Fruit fly (Drosophila melanogaster): Measurements from ENCODE around the gene ppan.

Gene ppan

DNA sequence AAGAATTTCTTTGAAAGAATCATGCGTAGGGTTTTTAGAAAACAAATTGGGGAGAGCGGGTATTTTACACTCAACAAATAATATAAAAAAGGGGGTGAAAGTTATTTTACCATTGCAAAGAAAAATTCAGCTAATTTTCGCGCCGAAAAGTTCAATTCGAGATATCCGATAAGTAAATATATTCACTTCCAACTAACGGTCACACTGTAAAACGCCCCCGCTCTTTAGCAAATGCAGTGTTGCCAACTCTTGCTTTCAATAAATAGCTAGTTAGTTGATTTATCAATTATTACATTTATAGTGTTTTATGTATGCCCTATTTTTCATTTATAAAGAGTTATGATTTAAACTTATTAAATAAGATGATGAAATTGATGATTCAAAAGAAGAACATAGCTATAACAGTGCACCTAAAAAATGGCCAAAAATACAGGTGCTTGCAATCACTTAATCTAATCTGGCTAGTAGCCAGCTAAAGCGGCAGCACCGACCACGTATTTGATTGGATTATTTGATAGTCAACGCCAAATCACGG lies 22.2 kb downstream of the ppan start, which contains the start of gene meigo (continued):
- TF ChIP-seq Doc3 (GFP tag; IDR thresholded peaks at IDR 0.05; ENCODE audit: partially characterized antibody) (no peak), Med (GFP tag) (peak; percentile 91), zfh2 (GFP tag; optimal IDR thresholded peaks at IDR 0.05) (peak; percentile 69), grau (tag; optimal IDR thresholded peaks at IDR 0.05) (peak; percentile 80), pzg (GFP tag; optimal IDR thresholded peaks at IDR 0.05) (peak; percentile 83), Adf1 (GFP tag; IDR thresholded peaks at IDR 0.05) (peak; percentile 46; the same call in 1 of the 2 replicates), CG7963 (GFP tag; IDR thresholded peaks at IDR 0.05; ENCODE audit: partially characterized antibody) (no peak), CG12391 (tag; optimal IDR thresholded peaks at IDR 0.05) (peak; percentile 86), Dip3 (GFP tag; optimal IDR thresholded peaks at IDR 0.05) (peak; percentile 63), da (GFP tag; optimal IDR thresholded peaks at IDR 0.05) (peak; percentile 38), Oli (tag; optimal IDR thresholded peaks at IDR 0.05) (peak; percentile 53), Trl (optimal IDR thresholded peaks at IDR 0.05) (peak in 1 of 2 experiments; percentile 5), Trl (GFP tag; optimal IDR thresholded peaks at IDR 0.05) (peak; percentile 41), tin (GFP tag; optimal IDR thresholded peaks at IDR 0.05) (peak; percentile 54), sd (tag; optimal IDR thresholded peaks at IDR 0.05) (peak; percentile 77), Aef1 (GFP tag; IDR thresholded peaks at IDR 0.05) (peak; percentile 58), CG8944 (GFP tag; optimal IDR thresholded peaks at IDR 0.05) (peak; percentile 48), her (GFP tag; optimal IDR thresholded peaks at IDR 0.05) (no peak), CG4617 (GFP tag; optimal IDR thresholded peaks at IDR 0.05; ENCODE audit: borderline replicate concordance) (peak; percentile 68), CG10274 (GFP tag; optimal IDR thresholded peaks at IDR 0.05) (peak; percentile 9), CG7271 (tag; optimal IDR thresholded peaks at IDR 0.05) (no peak), dm (GFP tag; optimal IDR thresholded peaks at IDR 0.05) (peak; percentile 32), cato (GFP tag; optimal IDR thresholded peaks at IDR 0.05; ENCODE audit: borderline replicate concordance) (peak; percentile 51), CG7786 (GFP tag; optimal IDR thresholded peaks at IDR 0.05) (peak; percentile 46), HLH3B (GFP tag; IDR thresholded peaks at IDR 0.05) (peak; percentile 47; the same call in 1 of the 2 replicates), prd (optimal IDR thresholded peaks at IDR 0.05) (no peak), prd (GFP tag; IDR thresholded peaks at IDR 0.05) (peak; percentile 72), tna (GFP tag; IDR thresholded peaks at IDR 0.05; ENCODE audit: partially characterized antibody) (no peak), Tbp (GFP tag; optimal IDR thresholded peaks at IDR 0.05) (peak; percentile 52), CG13287 (GFP tag; IDR thresholded peaks at IDR 0.05; ENCODE audit: partially characterized antibody) (0 out of 2 replicates have a peak, but pooled peaks have one; percentile 36), eve (GFP tag; optimal IDR thresholded peaks at IDR 0.05) (no peak), Scr (GFP tag; IDR thresholded peaks at IDR 0.05; ENCODE audit: partially characterized antibody) (0 out of 2 replicates have a peak, but pooled peaks have one; percentile 18), Dad (GFP tag; optimal IDR thresholded peaks at IDR 0.05) (peak; percentile 25), CG6765 (GFP tag; optimal IDR thresholded peaks at IDR 0.05) (no peak), cas (GFP tag; IDR thresholded peaks at IDR 0.05) (0 out of 2 replicates have a peak, but pooled peaks have one; percentile 44), nerfin-1 (tag; optimal IDR thresholded peaks at IDR 0.05) (peak; percentile 74), CG9932 (GFP tag; IDR thresholded peaks at IDR 0.05) (peak; percentile 73), CG1024 (GFP tag; IDR thresholded peaks at IDR 0.05) (no peak), BEAF-32 (GFP tag; optimal IDR thresholded peaks at IDR 0.05) (peak; percentile 59), Bteb2 (GFP tag; optimal IDR thresholded peaks at IDR 0.05) (peak; percentile 35), C15 (GFP tag; IDR thresholded peaks at IDR 0.05) (0 out of 3 replicates have a peak, but pooled peaks have one; percentile 13), CG8281 (tag; optimal IDR thresholded peaks at IDR 0.05) (peak; percentile 30), wdn (GFP tag; IDR thresholded peaks at IDR 0.05) (no peak), Dp (GFP tag; optimal IDR thresholded peaks at IDR 0.05) (peak; percentile 95), CG17385 (GFP tag; optimal IDR thresholded peaks at IDR 0.05) (no peak), CG3065 (GFP tag; optimal IDR thresholded peaks at IDR 0.05) (peak; percentile 54), CG1792 (GFP tag; optimal IDR thresholded peaks at IDR 0.05) (peak; percentile 31), CG4820 (GFP tag; optimal IDR thresholded peaks at IDR 0.05) (peak; percentile 42), Chrac-16 (GFP tag; optimal IDR thresholded peaks at IDR 0.05) (peak; percentile 59), CG8089 (GFP tag; optimal IDR thresholded peaks at IDR 0.05) (no peak)
